Fruit fly (Drosophila melanogaster) whole organism, wandering third instar larva: ENCODE results near the gene CG15814.

Source experiments
- Myc ChIP-seq: fragments of >200 bp; optimal IDR thresholded peaks from 2 replicates; lab custom pipeline; 2017
- N ChIP-seq: fragments of >200 bp; optimal IDR thresholded peaks from 2 replicates; lab custom pipeline; 2018; ENCODE audit warnings: missing biosample characterization, missing external identifiers, missing genetic modification characterization
- OdsH ChIP-seq: fragments of 200-800 bp; sonication (Bioruptor generic); optimal IDR thresholded peaks from 2 replicates; lab custom pipeline; 2016; ENCODE audit warnings: missing biosample characterization, mild to moderate bottlenecking, missing genetic modification characterization
- fru ChIP-seq: fragments of 200-800 bp; sonication (Bioruptor generic); optimal IDR thresholded peaks from 3 replicates; lab custom pipeline; 2016; ENCODE audit warnings: missing biosample characterization, mild to moderate bottlenecking, missing genetic modification characterization
- rgr ChIP-seq: fragments of 200-800 bp; sonication (Bioruptor generic); optimal IDR thresholded peaks from 3 replicates; lab custom pipeline; 2016; ENCODE audit warnings: missing biosample characterization, mild to moderate bottlenecking, missing genetic modification characterization
- sage ChIP-seq: fragments of 200-800 bp; sonication (Bioruptor generic); optimal IDR thresholded peaks from 2 replicates; lab custom pipeline; 2016; ENCODE audit warnings: missing biosample characterization, mild to moderate bottlenecking, missing genetic modification characterization
- tai ChIP-seq: sonication (Bioruptor generic); optimal IDR thresholded peaks from 2 replicates; lab custom pipeline; 2016; ENCODE audit warnings: missing biosample characterization, missing genetic modification characterization
- usp ChIP-seq: fragments of >200 bp; optimal IDR thresholded peaks from 2 replicates; lab custom pipeline; 2017; ENCODE audit warnings: missing biosample characterization, missing genetic modification characterization

DNA sequence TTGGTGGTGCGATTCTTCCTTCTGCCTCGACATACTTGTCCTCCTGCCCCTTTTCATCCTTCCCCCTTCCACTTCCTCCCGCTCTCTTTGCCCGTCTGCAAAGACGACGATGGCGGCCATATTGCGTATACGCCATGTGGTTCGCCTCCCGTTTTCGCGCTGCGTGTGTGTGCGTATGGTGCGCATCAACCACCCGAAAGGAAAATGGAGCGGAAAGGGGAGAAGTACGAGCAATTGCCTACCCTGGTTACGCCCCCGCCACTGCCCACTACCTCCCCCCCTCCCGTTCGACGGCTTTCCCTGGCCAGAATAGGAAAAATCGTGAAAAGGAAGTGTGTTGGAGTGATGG, 50.4 kb downstream of the CG15814 start:
- TF ChIP-seq OdsH (GFP tag; lab: Kevin White, UChicago) (no peak), sage (GFP tag; lab: Kevin White, UChicago) (no peak), rgr (GFP tag; lab: Kevin White, UChicago) (no peak), usp (GFP tag; lab: Kevin White, UChicago) (no peak), N (GFP tag; lab: Kevin White, UChicago) (no peak), tai (GFP tag; lab: Kevin White, UChicago) (no peak), Myc (lab: Kevin White, UChicago) (no peak), fru (no peak)
